Worm (Caenorhabditis elegans) whole organism, young adult: ENCODE measurements around the gene fbxa-84.
"Not testable (repeated sequence)": the region's sequence is repeated elsewhere in the genome, so short reads cannot be mapped to it uniquely, and the experiment has no call there.

Source experiments
- F23B12.7 ChIP-seq: sonication (generic microtip); optimal IDR thresholded peaks from 2 replicates; lab custom pipeline; 2017; ENCODE audit warnings: missing genetic modification characterization, mild to moderate bottlenecking, missing compliant biosample characterization, antibody characterized with exemption, moderate library complexity; ENCODE audit not compliant: insufficient read depth
- F39B2.1 ChIP-seq: fragments of 200-800 bp; sonication (Bioruptor generic); IDR thresholded peaks from 2 replicates; pipeline ENCODE4 v1.3.6; 2022; ENCODE audit warnings: missing genetic modification reagents, missing genetic modification characterization, missing compliant biosample characterization
- K12H6.12 ChIP-seq: fragments of 200-800 bp; sonication (Bioruptor generic); optimal IDR thresholded peaks from 2 replicates; lab custom pipeline; 2018; ENCODE audit warnings: mild to moderate bottlenecking, missing genetic modification characterization, missing compliant biosample characterization
- Y79H2A.3 ChIP-seq: fragments of 200-800 bp; sonication (Bioruptor generic); conservative IDR thresholded peaks from 2 replicates; pipeline ENCODE4 v1.3.6; 2022; ENCODE audit warnings: missing genetic modification reagents, missing genetic modification characterization, missing compliant biosample characterization
- Y95B8A.8 ChIP-seq: fragments of 200-800 bp; sonication (Bioruptor generic); IDR thresholded peaks from 2 replicates; pipeline ENCODE4 v1.3.6; 2022; ENCODE audit warnings: missing genetic modification reagents, missing genetic modification characterization, missing compliant biosample characterization
- aptf-3 ChIP-seq: fragments of 200-800 bp; sonication (Bioruptor generic); IDR thresholded peaks from 2 replicates; pipeline ENCODE4 v1.3.6; 2022; ENCODE audit warnings: missing genetic modification characterization, missing compliant biosample characterization
- attf-3 ChIP-seq: fragments of 200-800 bp; sonication (Bioruptor generic); conservative IDR thresholded peaks from 2 replicates; pipeline ENCODE4 v1.3.6; 2022; ENCODE audit warnings: missing genetic modification reagents, missing genetic modification characterization, missing compliant biosample characterization
- attf-5 ChIP-seq: fragments of 200-800 bp; sonication (Bioruptor generic); optimal IDR thresholded peaks from 2 replicates; lab custom pipeline; 2018; ENCODE audit warnings: mild to moderate bottlenecking, missing genetic modification characterization, missing compliant biosample characterization
- bed-1 ChIP-seq: fragments of 200-800 bp; sonication (Bioruptor generic); IDR thresholded peaks from 2 replicates; pipeline ENCODE4 v1.3.6; 2022; ENCODE audit warnings: missing genetic modification reagents, missing genetic modification characterization, missing compliant biosample characterization
- bed-2 ChIP-seq: fragments of 200-800 bp; sonication (Bioruptor generic); IDR thresholded peaks from 2 replicates; pipeline ENCODE4 v1.3.6; 2022; ENCODE audit warnings: missing genetic modification reagents, missing genetic modification characterization, missing compliant biosample characterization
- ccch-3 ChIP-seq: fragments of 200-800 bp; sonication (Bioruptor generic); optimal IDR thresholded peaks from 2 replicates; lab custom pipeline; 2018; ENCODE audit warnings: mild to moderate bottlenecking, missing genetic modification characterization, missing compliant biosample characterization
- ceh-40 ChIP-seq: fragments of 200-800 bp; sonication (Bioruptor generic); IDR thresholded peaks from 2 replicates; pipeline ENCODE4 v1.3.6; 2022; ENCODE audit warnings: missing genetic modification characterization, missing compliant biosample characterization
- ceh-91 ChIP-seq: fragments of 200-800 bp; sonication (Bioruptor generic); IDR thresholded peaks from 2 replicates; pipeline ENCODE4 v1.3.6; 2022; ENCODE audit warnings: missing genetic modification reagents, missing genetic modification characterization, missing compliant biosample characterization
- dox-1 ChIP-seq: fragments of 200-800 bp; sonication (Bioruptor generic); IDR thresholded peaks from 2 replicates; pipeline ENCODE4 v1.3.6; 2022; ENCODE audit warnings: missing genetic modification reagents, missing genetic modification characterization, missing compliant biosample characterization
- dpl-1 ChIP-seq: fragments of 150-350 bp; optimal IDR thresholded peaks from 2 replicates; lab custom pipeline; 2014; ENCODE audit warnings: missing biosample characterization, missing genetic modification reagents, missing genetic modification characterization
- egl-18 ChIP-seq: fragments of 200-800 bp; sonication (Bioruptor generic); IDR thresholded peaks from 2 replicates; pipeline ENCODE4 v1.3.6; 2022; ENCODE audit warnings: missing genetic modification reagents, missing genetic modification characterization, missing compliant biosample characterization
- egl-44 ChIP-seq: fragments of 200-800 bp; sonication (Bioruptor generic); IDR thresholded peaks from 2 replicates; pipeline ENCODE4 v1.3.6; 2022; ENCODE audit warnings: missing genetic modification reagents, missing genetic modification characterization, missing compliant biosample characterization
- ekl-4 ChIP-seq: fragments of 200-800 bp; sonication (Bioruptor generic); IDR thresholded peaks from 2 replicates; pipeline ENCODE4 v1.3.6; 2022; ENCODE audit warnings: missing genetic modification reagents, missing genetic modification characterization, missing compliant biosample characterization
- fkh-3 ChIP-seq: sonication (generic microtip); optimal IDR thresholded peaks from 2 replicates; lab custom pipeline; 2016; ENCODE audit warnings: mild to moderate bottlenecking, missing genetic modification characterization, missing compliant biosample characterization
- hrde-1 ChIP-seq: sonication (generic microtip); optimal IDR thresholded peaks from 2 replicates; lab custom pipeline; 2016; ENCODE audit warnings: missing genetic modification characterization, mild to moderate bottlenecking, missing compliant biosample characterization, moderate library complexity, missing genotype, missing genetic modification reagents, borderline replicate concordance
- let-526 ChIP-seq: fragments of 200-800 bp; sonication (Bioruptor generic); IDR thresholded peaks from 2 replicates; pipeline ENCODE4 v1.3.6; 2022; ENCODE audit warnings: missing genetic modification reagents, missing genetic modification characterization, missing compliant biosample characterization
- lir-1 ChIP-seq: fragments of 200-800 bp; sonication (Bioruptor generic); conservative IDR thresholded peaks from 2 replicates; pipeline ENCODE4 v1.3.6; 2022; ENCODE audit warnings: missing genetic modification reagents, missing genetic modification characterization, missing compliant biosample characterization
- lsy-27 ChIP-seq: sonication (generic microtip); optimal IDR thresholded peaks from 2 replicates; lab custom pipeline; 2017; ENCODE audit warnings: missing genetic modification characterization, mild to moderate bottlenecking, missing compliant biosample characterization, antibody characterized with exemption, missing genotype, borderline replicate concordance; ENCODE audit not compliant: insufficient read depth
- madf-8 ChIP-seq: fragments of 200-800 bp; sonication (Bioruptor generic); conservative IDR thresholded peaks from 2 replicates; pipeline ENCODE4 v1.3.6; 2022; ENCODE audit warnings: missing genetic modification reagents, missing genetic modification characterization, missing compliant biosample characterization
- mes-4 ChIP-seq: sonication (generic microtip); optimal IDR thresholded peaks from 2 replicates; lab custom pipeline; 2016; ENCODE audit warnings: missing genotype, missing genetic modification characterization, missing compliant biosample characterization
- nfya-2 ChIP-seq: fragments of 200-800 bp; sonication (Bioruptor generic); IDR thresholded peaks from 2 replicates; pipeline ENCODE4 v1.3.6; 2022; ENCODE audit warnings: missing genetic modification reagents, missing genetic modification characterization, missing compliant biosample characterization
- nhr-179 ChIP-seq: sonication (generic microtip); optimal IDR thresholded peaks from 2 replicates; lab custom pipeline; 2016; ENCODE audit warnings: mild to moderate bottlenecking, missing genetic modification characterization, missing compliant biosample characterization
- nhr-80 ChIP-seq: sonication (generic microtip); optimal IDR thresholded peaks from 2 replicates; lab custom pipeline; 2016; ENCODE audit warnings: missing genetic modification characterization, missing compliant biosample characterization
- nhr-90 ChIP-seq: sonication (generic microtip); optimal IDR thresholded peaks from 2 replicates; lab custom pipeline; 2016; ENCODE audit warnings: missing genotype, mild to moderate bottlenecking, missing genetic modification characterization, missing compliant biosample characterization
- rcor-1 ChIP-seq: fragments of 200-800 bp; sonication (Bioruptor generic); IDR thresholded peaks from 2 replicates; pipeline ENCODE4 v1.3.6; 2022; ENCODE audit warnings: missing genetic modification reagents, missing genetic modification characterization, missing compliant biosample characterization
- snpc-3.4 ChIP-seq: sonication (generic microtip); optimal IDR thresholded peaks from 2 replicates; lab custom pipeline; 2017; ENCODE audit warnings: missing genetic modification characterization, mild to moderate bottlenecking, missing compliant biosample characterization, antibody characterized with exemption, moderate library complexity, missing genotype, missing genetic modification reagents
- somi-1 ChIP-seq: fragments of 200-800 bp; sonication (Bioruptor generic); optimal IDR thresholded peaks from 2 replicates; lab custom pipeline; 2018; ENCODE audit warnings: mild to moderate bottlenecking, missing genetic modification characterization, missing compliant biosample characterization
- sptf-2 ChIP-seq: fragments of 200-800 bp; sonication (Bioruptor generic); optimal IDR thresholded peaks from 2 replicates; lab custom pipeline; 2018; ENCODE audit warnings: mild to moderate bottlenecking, missing genetic modification characterization, missing compliant biosample characterization
- zfh-2 ChIP-seq: fragments of 200-800 bp; sonication (Bioruptor generic); conservative IDR thresholded peaks from 2 replicates; pipeline ENCODE4 v1.3.6; 2022; ENCODE audit warnings: missing genetic modification reagents, missing genetic modification characterization, missing compliant biosample characterization
- ztf-25 ChIP-seq: fragments of 200-800 bp; sonication (Bioruptor generic); IDR thresholded peaks from 2 replicates; pipeline ENCODE4 v1.3.6; 2022; ENCODE audit warnings: missing genetic modification reagents, missing genetic modification characterization, missing compliant biosample characterization
- ztf-6 ChIP-seq: fragments of 200-800 bp; sonication (Bioruptor generic); IDR thresholded peaks from 2 replicates; pipeline ENCODE4 v1.3.6; 2022; ENCODE audit warnings: missing genetic modification reagents, missing genetic modification characterization, missing compliant biosample characterization

fbxa-84 gene

ce11 chrV:15211869-15212268, 29.6 kb downstream of the fbxa-84 start, which contains the start of gene sri-24:
sri-24 (plus strand) TSS chrV:15212169.
- TF ChIP-seq K12H6.12 (tag; lab: Kevin White, UChicago); zfh-2 (GFP tag; lab: Robert Waterston, UW); fkh-3 (tag; lab: Kevin White, UChicago): not testable (repeated sequence)

- TF ChIP-seq attf-5; egl-18 (GFP tag; lab: Robert Waterston, UW); let-526 (GFP tag; lab: Robert Waterston, UW): not testable (repeated sequence)
Observed at ce11 chrV:15215175-15215574, 32.9 kb downstream of the fbxa-84 start, which contains the start of gene sri-26. sri-26 (plus strand) TSS chrV:15215475.

- TF ChIP-seq mes-4 (no peak), nfya-2 (GFP tag; lab: Robert Waterston, UW) (no peak), dpl-1 (GFP tag; lab: Kevin White, UChicago) (no peak), egl-44 (GFP tag; lab: Robert Waterston, UW) (no peak), lsy-27 (tag; lab: Kevin White, UChicago) (no peak), snpc-3.4 (no peak), F39B2.1 (GFP tag; lab: Robert Waterston, UW) (no peak), ceh-40 (GFP tag; lab: Robert Waterston, UW) (no peak), nhr-90 (no peak), ztf-6 (no peak), lir-1 (GFP tag; lab: Robert Waterston, UW) (no peak), nhr-80 (tag; lab: Kevin White, UChicago) (no peak), ccch-3 (GFP tag; lab: Kevin White, UChicago) (no peak)
Observed at ce11 chrV:15216705-15217104, 34.5 kb downstream of the fbxa-84 start, which contains the start of gene sri-25. sri-25 (plus strand) TSS chrV:15217005.

ce11 chrV:15221330-15221729, 39.1 kb downstream of the fbxa-84 start, which contains the start of gene irld-25:
irld-25 (plus strand) TSS chrV:15221630.
- no peak for TF ChIP-seq aptf-3 (GFP tag; lab: Robert Waterston, UW)

ce11 chrV:15223668-15224067, 41.4 kb downstream of the fbxa-84 start, which contains the start of gene srw-24:
srw-24 (plus strand) TSS chrV:15223968.
- TF ChIP-seq ztf-25 (GFP tag; lab: Robert Waterston, UW) (no peak), dox-1 (GFP tag; lab: Robert Waterston, UW) (no peak), ceh-91 (GFP tag; lab: Robert Waterston, UW) (no peak), bed-2 (no peak), rcor-1 (GFP tag; lab: Robert Waterston, UW) (no peak), lsy-27 (tag; lab: Kevin White, UChicago) (no peak), somi-1 (GFP tag; lab: Kevin White, UChicago) (no peak), bed-1 (GFP tag; lab: Robert Waterston, UW) (no peak), egl-18 (GFP tag; lab: Robert Waterston, UW) (no peak), madf-8 (GFP tag; lab: Robert Waterston, UW) (no peak), hrde-1 (tag; lab: Kevin White, UChicago) (no peak), snpc-3.4 (no peak), attf-3 (GFP tag; lab: Robert Waterston, UW) (no peak), ekl-4 (GFP tag; lab: Robert Waterston, UW) (no peak), nhr-179 (tag; lab: Kevin White, UChicago) (no peak), Y95B8A.8 (GFP tag; lab: Robert Waterston, UW) (no peak), Y79H2A.3 (GFP tag; lab: Robert Waterston, UW) (no peak), sptf-2 (GFP tag; lab: Kevin White, UChicago) (no peak), F23B12.7 (tag; lab: Kevin White, UChicago) (no peak)
